Worm (Caenorhabditis elegans) whole organism, L4 larva: ENCODE results near the gene F48E8.3.
A peak's percentile ranks its signal among the peaks of the same experiment; 100 is the strongest.

Source experiments
- F26F4.8 ChIP-seq: fragments of 200-800 bp; sonication (Bioruptor generic); conservative IDR thresholded peaks from 2 replicates; pipeline ENCODE4 v1.3.6; 2022; ENCODE audit warnings: missing genetic modification characterization, missing compliant biosample characterization
- F49E8.2 ChIP-seq: sonication (generic microtip); optimal IDR thresholded peaks from 2 replicates; lab custom pipeline; 2016; ENCODE audit warnings: missing compliant biosample characterization, mild to moderate bottlenecking, missing genetic modification characterization, borderline replicate concordance
- R02D3.7 ChIP-seq: fragments of 150-350 bp; sonication (generic microtip); optimal IDR thresholded peaks from 3 replicates; lab custom pipeline; 2014; ENCODE audit warnings: missing biosample characterization, missing genetic modification characterization
- T26A8.4 ChIP-seq: fragments of 200-800 bp; sonication (Bioruptor generic); IDR thresholded peaks from 2 replicates; pipeline ENCODE4 v1.3.6; 2022; ENCODE audit warnings: missing genetic modification characterization, missing compliant biosample characterization
- Y48G9A.11 ChIP-seq: fragments of 200-800 bp; sonication (Bioruptor generic); IDR thresholded peaks from 2 replicates; pipeline ENCODE4 v1.3.6; 2022; ENCODE audit warnings: missing genetic modification reagents, missing genetic modification characterization, missing compliant biosample characterization
- Y5F2A.4 ChIP-seq: fragments of 200-800 bp; sonication (Bioruptor generic); optimal IDR thresholded peaks from 2 replicates; lab custom pipeline; 2018; ENCODE audit warnings: mild to moderate bottlenecking, missing genetic modification characterization, missing compliant biosample characterization
- ZK337.2 ChIP-seq: fragments of 200-800 bp; sonication (Bioruptor generic); IDR thresholded peaks from 2 replicates; pipeline ENCODE4 v1.3.6; 2022; ENCODE audit warnings: missing genetic modification reagents, missing genetic modification characterization, missing compliant biosample characterization
- aly-2 ChIP-seq: sonication (generic microtip); optimal IDR thresholded peaks from 2 replicates; lab custom pipeline; 2018; ENCODE audit warnings: missing biosample characterization, missing genetic modification characterization
- attf-4 ChIP-seq: sonication (generic microtip); optimal IDR thresholded peaks from 3 replicates; lab custom pipeline; 2017; ENCODE audit warnings: missing biosample characterization, missing genetic modification characterization
- ceh-20 ChIP-seq: fragments of 200-800 bp; sonication (Bioruptor generic); IDR thresholded peaks from 2 replicates; pipeline ENCODE4 v1.3.6; 2022; ENCODE audit warnings: missing genetic modification reagents, missing genetic modification characterization, missing compliant biosample characterization
- ceh-28 ChIP-seq: fragments of 150-350 bp; optimal IDR thresholded peaks from 2 replicates; lab custom pipeline; 2014; ENCODE audit warnings: missing biosample characterization, missing genetic modification reagents, missing genetic modification characterization
- ceh-82 ChIP-seq: sonication (generic microtip); optimal IDR thresholded peaks from 2 replicates; lab custom pipeline; 2017; ENCODE audit warnings: missing biosample characterization, missing genetic modification characterization
- ces-1 ChIP-seq: fragments of 150-350 bp; sonication (generic microtip); optimal IDR thresholded peaks from 4 replicates; lab custom pipeline; 2014; ENCODE audit warnings: missing biosample characterization, missing genetic modification reagents, missing genetic modification characterization
- ctbp-1 ChIP-seq: fragments of 200-800 bp; sonication (Bioruptor generic); IDR thresholded peaks from 2 replicates; pipeline ENCODE4 v1.3.6; 2022; ENCODE audit warnings: missing genetic modification reagents, missing genetic modification characterization, missing compliant biosample characterization
- daf-19 ChIP-seq: fragments of 200-800 bp; sonication (Bioruptor generic); conservative IDR thresholded peaks from 2 replicates; pipeline ENCODE4 v1.3.6; 2022; ENCODE audit warnings: missing genetic modification characterization, missing compliant biosample characterization
- daf-8 ChIP-seq: fragments of 200-800 bp; sonication (Bioruptor generic); IDR thresholded peaks from 2 replicates; pipeline ENCODE4 v1.3.6; 2022; ENCODE audit warnings: missing genetic modification characterization, missing compliant biosample characterization
- dmd-8 ChIP-seq: fragments of 200-800 bp; sonication (Bioruptor generic); IDR thresholded peaks from 2 replicates; pipeline ENCODE4 v1.3.6; 2022; ENCODE audit warnings: missing genetic modification characterization, missing compliant biosample characterization
- dpl-1 ChIP-seq: fragments of 150-350 bp; optimal IDR thresholded peaks from 2 replicates; lab custom pipeline; 2014; ENCODE audit warnings: missing biosample characterization, missing genetic modification reagents, missing genetic modification characterization
- dve-1 ChIP-seq: sonication (generic microtip); optimal IDR thresholded peaks from 2 replicates; lab custom pipeline; 2017; ENCODE audit warnings: antibody characterized with exemption, mild to moderate bottlenecking, missing genetic modification characterization, missing compliant biosample characterization; ENCODE audit not compliant: insufficient read depth
- egl-27 ChIP-seq: sonication (generic microtip); optimal IDR thresholded peaks from 3 replicates; lab custom pipeline; 2017; ENCODE audit warnings: missing biosample characterization, missing genetic modification reagents, missing genetic modification characterization
- fkh-10 ChIP-seq: fragments of 150-350 bp; optimal IDR thresholded peaks from 2 replicates; lab custom pipeline; 2014; ENCODE audit warnings: missing biosample characterization, missing genetic modification reagents, missing genetic modification characterization
- hmg-1.1 ChIP-seq: fragments of 200-800 bp; sonication (Bioruptor generic); IDR thresholded peaks from 2 replicates; pipeline ENCODE4 v1.3.6; 2022; ENCODE audit warnings: missing genetic modification reagents, missing genetic modification characterization, missing compliant biosample characterization
- jun-1 ChIP-seq: fragments of 150-350 bp; optimal IDR thresholded peaks from 2 replicates; lab custom pipeline; 2014; ENCODE audit warnings: missing biosample characterization, missing genetic modification reagents, missing genetic modification characterization
- lin-29 ChIP-seq: fragments of 200-800 bp; sonication (Bioruptor generic); IDR thresholded peaks from 2 replicates; pipeline ENCODE4 v1.3.6; 2022; ENCODE audit warnings: missing genetic modification reagents, missing genetic modification characterization, missing compliant biosample characterization
- lin-38 ChIP-seq: fragments of 200-800 bp; sonication (Bioruptor generic); IDR thresholded peaks from 2 replicates; pipeline ENCODE4 v1.3.6; 2022; ENCODE audit warnings: missing genetic modification reagents, missing genetic modification characterization, missing compliant biosample characterization
- madf-5 ChIP-seq, 2 experiments: fragments of 200-800 bp; sonication (Bioruptor generic); IDR thresholded peaks; 2 replicates each; pipeline ENCODE4 v1.3.6; 2022; ENCODE audit warnings: missing compliant biosample characterization in 2 of 2, missing genetic modification characterization in 2 of 2
- madf-9 ChIP-seq: fragments of 200-800 bp; sonication (Bioruptor generic); conservative IDR thresholded peaks from 2 replicates; pipeline ENCODE4 v1.3.6; 2022; ENCODE audit warnings: missing genetic modification reagents, missing genetic modification characterization, missing compliant biosample characterization
- mdl-1 ChIP-seq, 2 experiments: fragments of 150-350 bp in 1 of 2; sonication (generic microtip) in 1 of 2; optimal IDR thresholded peaks; 2 replicates each; lab custom pipeline; 2014 to 2017; ENCODE audit warnings: missing biosample characterization in 2 of 2, missing genetic modification characterization in 2 of 2
- mdt-29 ChIP-seq: fragments of 200-800 bp; sonication (Bioruptor generic); IDR thresholded peaks from 2 replicates; pipeline ENCODE4 v1.3.6; 2022; ENCODE audit warnings: missing genetic modification reagents, missing genetic modification characterization, missing compliant biosample characterization
- mep-1 ChIP-seq: fragments of 150-350 bp; sonication (generic microtip); optimal IDR thresholded peaks from 3 replicates; lab custom pipeline; 2014; ENCODE audit warnings: missing biosample characterization, missing genetic modification characterization
- mes-2 ChIP-seq: sonication (generic microtip); optimal IDR thresholded peaks from 2 replicates; lab custom pipeline; 2016; ENCODE audit warnings: missing genotype, mild to moderate bottlenecking, missing genetic modification characterization, missing compliant biosample characterization; ENCODE audit not compliant: poor library complexity, severe bottlenecking
- mxl-3 ChIP-seq: fragments of 200-800 bp; sonication (Bioruptor generic); optimal IDR thresholded peaks from 2 replicates; lab custom pipeline; 2018; ENCODE audit warnings: mild to moderate bottlenecking, missing genetic modification characterization, missing compliant biosample characterization
- nhr-11 ChIP-seq: fragments of 150-350 bp; optimal IDR thresholded peaks from 2 replicates; lab custom pipeline; 2014; ENCODE audit warnings: missing biosample characterization, missing genetic modification characterization
- nhr-42 ChIP-seq: fragments of 200-800 bp; sonication (Bioruptor generic); IDR thresholded peaks from 2 replicates; pipeline ENCODE4 v1.3.6; 2022; ENCODE audit warnings: missing genetic modification characterization, missing compliant biosample characterization
- pha-4 ChIP-seq, 2 experiments: fragments of 150-350 bp in 1 of 2; fragments of 200-800 bp in 1 of 2; sonication (Bioruptor generic) in 1 of 2; IDR thresholded peaks in 1 of 2; optimal IDR thresholded peaks in 1 of 2; 2 replicates each; pipeline versions ENCODE4 v1.3.6 to Lab custom; 2014 to 2022; ENCODE audit warnings: missing genetic modification characterization in 2 of 2, missing genetic modification reagents in 2 of 2, missing biosample characterization in 1 of 2, missing compliant biosample characterization in 1 of 2
- php-3 ChIP-seq: fragments of 200-800 bp; sonication (Bioruptor generic); IDR thresholded peaks from 2 replicates; pipeline ENCODE4 v1.3.6; 2022; ENCODE audit warnings: missing genetic modification reagents, missing genetic modification characterization, missing compliant biosample characterization
- set-16 ChIP-seq: fragments of 200-800 bp; sonication (Bioruptor generic); IDR thresholded peaks from 2 replicates; pipeline ENCODE4 v1.3.6; 2022; ENCODE audit warnings: missing genetic modification reagents, missing genetic modification characterization, missing compliant biosample characterization
- skn-1 ChIP-seq: fragments of 150-350 bp; optimal IDR thresholded peaks from 2 replicates; lab custom pipeline; 2014; ENCODE audit warnings: missing biosample characterization, missing genetic modification characterization
- spr-1 ChIP-seq: sonication (generic microtip); optimal IDR thresholded peaks from 2 replicates; lab custom pipeline; 2016; ENCODE audit warnings: mild to moderate bottlenecking, missing genetic modification characterization, missing compliant biosample characterization
- tag-97 ChIP-seq: fragments of 200-800 bp; sonication (Bioruptor generic); IDR thresholded peaks from 2 replicates; pipeline ENCODE4 v1.3.6; 2022; ENCODE audit warnings: missing genetic modification characterization, missing compliant biosample characterization
- tra-1 ChIP-seq: fragments of 200-800 bp; sonication (Bioruptor generic); IDR thresholded peaks from 2 replicates; pipeline ENCODE4 v1.3.6; 2022; ENCODE audit warnings: missing genetic modification reagents, missing genetic modification characterization, missing compliant biosample characterization
- vab-7 ChIP-seq: fragments of 200-800 bp; sonication (Bioruptor generic); IDR thresholded peaks from 2 replicates; pipeline ENCODE4 v1.3.6; 2022; ENCODE audit warnings: missing genetic modification reagents, missing genetic modification characterization, missing compliant biosample characterization
- zag-1 ChIP-seq: fragments of 150-350 bp; optimal IDR thresholded peaks from 2 replicates; lab custom pipeline; 2014; ENCODE audit warnings: missing biosample characterization, missing genetic modification characterization
- zfp-3 ChIP-seq: fragments of 200-800 bp; sonication (Bioruptor generic); conservative IDR thresholded peaks from 2 replicates; pipeline ENCODE4 v1.3.6; 2022; ENCODE audit warnings: missing genetic modification reagents, missing genetic modification characterization, missing compliant biosample characterization
- zip-2 ChIP-seq: fragments of 150-350 bp; optimal IDR thresholded peaks from 2 replicates; lab custom pipeline; 2014; ENCODE audit warnings: missing biosample characterization, missing genetic modification characterization
- ztf-7 ChIP-seq: fragments of 150-350 bp; optimal IDR thresholded peaks from 2 replicates; lab custom pipeline; 2014; ENCODE audit warnings: missing biosample characterization, missing genetic modification characterization

Gene F48E8.3

DNA sequence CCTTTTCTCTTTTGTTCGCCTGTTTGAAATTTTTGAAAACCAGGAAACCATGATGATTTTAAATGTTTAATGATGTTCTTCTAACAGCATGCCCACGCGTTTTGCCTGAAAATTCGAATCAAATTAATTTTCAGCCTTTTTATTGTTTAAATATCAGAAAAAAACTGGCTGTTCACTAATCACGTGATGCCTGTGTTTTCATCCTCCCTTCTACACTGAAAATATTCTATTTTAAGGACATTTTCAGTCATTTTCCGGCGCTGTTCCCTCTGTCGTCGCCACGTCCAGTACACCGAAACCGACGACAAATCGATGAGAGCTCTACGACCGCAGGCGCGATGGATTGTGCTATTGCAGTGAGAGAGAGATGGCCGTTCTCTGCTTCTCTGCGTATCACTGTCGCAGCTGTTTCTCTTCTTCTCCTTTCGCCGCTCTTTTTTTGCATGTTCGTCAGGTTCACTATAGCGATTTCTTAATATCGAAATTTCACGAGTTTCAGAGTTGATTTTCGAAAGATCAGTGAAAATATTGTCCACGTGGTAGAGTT is 11.3 kb upstream of the F48E8.3 start, which contains the start of gene F48E8.8 (continued):
- no peak for TF ChIP-seq zfp-3 (GFP tag; lab: Robert Waterston, UW)
- no peak for TF ChIP-seq skn-1 (tag; lab: Kevin White, UChicago)
- no peak for TF ChIP-seq nhr-42 (GFP tag; lab: Robert Waterston, UW)
- no peak for TF ChIP-seq zip-2 (tag; lab: Kevin White, UChicago)
- no peak for TF ChIP-seq F26F4.8 (GFP tag; lab: Robert Waterston, UW)
- no peak for TF ChIP-seq R02D3.7
- peak; percentile 73 for TF ChIP-seq lin-38 (GFP tag; lab: Robert Waterston, UW)
- TF ChIP-seq ceh-20 (GFP tag; lab: Robert Waterston, UW) = no peak
- TF ChIP-seq Y48G9A.11 (GFP tag; lab: Robert Waterston, UW) = no peak
- no peak for TF ChIP-seq T26A8.4 (GFP tag; lab: Robert Waterston, UW)
- TF ChIP-seq daf-19 (GFP tag; lab: Robert Waterston, UW) = no peak
- no peak for TF ChIP-seq zag-1 (tag; lab: Kevin White, UChicago)
- TF ChIP-seq mxl-3 (GFP tag; lab: Kevin White, UChicago) = peak; percentile 9
- no peak for TF ChIP-seq madf-5 (GFP tag; IDR thresholded peaks at IDR 0.05; lab: Robert Waterston, UW)
- no peak for TF ChIP-seq ctbp-1
- TF ChIP-seq nhr-11 (tag; lab: Kevin White, UChicago) = peak; percentile 12
- peak; percentile 73 for TF ChIP-seq mes-2 (tag; lab: Kevin White, UChicago)
- TF ChIP-seq pha-4 (GFP tag; IDR thresholded peaks at IDR 0.05; lab: Robert Waterston, UW) = no peak
- TF ChIP-seq pha-4 (tag; optimal IDR thresholded peaks at IDR 0.05; lab: Kevin White, UChicago) = no peak
- TF ChIP-seq ztf-7 = no peak
- TF ChIP-seq fkh-10 (GFP tag; lab: Kevin White, UChicago) = no peak
- no peak for TF ChIP-seq dmd-8 (GFP tag; lab: Robert Waterston, UW)
- no peak for TF ChIP-seq ZK337.2 (GFP tag; lab: Robert Waterston, UW)
- TF ChIP-seq dpl-1 (GFP tag; lab: Kevin White, UChicago) = peak; percentile 54
- peak; percentile 34 for TF ChIP-seq mep-1 (tag; lab: Kevin White, UChicago)
- no peak for TF ChIP-seq egl-27 (tag; lab: Kevin White, UChicago)
- no peak for TF ChIP-seq spr-1 (tag; lab: Kevin White, UChicago)
- no peak for TF ChIP-seq ceh-28 (tag; lab: Kevin White, UChicago)
- no peak for TF ChIP-seq mdt-29 (GFP tag; lab: Robert Waterston, UW)
- no peak for TF ChIP-seq tra-1
- no peak for TF ChIP-seq jun-1 (tag; lab: Kevin White, UChicago)
- TF ChIP-seq madf-9 (GFP tag; lab: Robert Waterston, UW) = no peak
- TF ChIP-seq set-16 (GFP tag; lab: Robert Waterston, UW) = peak; percentile 44; the same call in 1 of the 2 replicates
- TF ChIP-seq mdl-1 (tag; optimal IDR thresholded peaks at IDR 0.05; lab: Kevin White, UChicago) = peak in 1 of 2 experiments; percentile 36
- TF ChIP-seq php-3 (GFP tag; lab: Robert Waterston, UW) = no peak
- no peak for TF ChIP-seq attf-4 (tag; lab: Kevin White, UChicago)
- no peak for TF ChIP-seq tag-97 (GFP tag; lab: Robert Waterston, UW)

DNA sequence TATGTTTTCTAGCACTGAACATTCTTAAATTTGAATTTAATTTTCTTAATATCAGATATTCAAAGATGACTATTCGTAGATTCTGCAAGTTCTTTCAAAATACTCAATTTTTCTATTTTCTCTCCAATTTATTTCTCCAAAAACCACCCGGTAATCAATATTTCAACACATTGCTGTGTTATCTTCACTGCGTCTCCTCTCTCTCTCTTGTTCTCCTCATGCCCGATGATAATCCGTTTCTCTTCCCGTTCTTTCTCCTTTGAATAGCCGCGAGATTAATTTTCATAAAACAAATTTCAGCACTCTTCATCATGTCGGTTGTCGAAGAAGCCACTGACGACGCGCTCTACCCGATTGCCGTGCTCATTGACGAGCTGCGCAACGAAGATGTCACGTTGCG is 10.7 kb upstream of the F48E8.3 start, which contains the start of gene paa-1:
Gene paa-1, plus strand, starts transcription at position 301 of the 400 bp plus-strand sequence.
- TF ChIP-seq dve-1 (no peak), lin-29 (GFP tag; lab: Robert Waterston, UW) (no peak), daf-8 (no peak), ceh-82 (tag; lab: Kevin White, UChicago) (no peak), aly-2 (no peak), vab-7 (GFP tag; lab: Robert Waterston, UW) (no peak), hmg-1.1 (no peak), F49E8.2 (tag; lab: Kevin White, UChicago) (no peak), madf-5 (GFP tag; IDR thresholded peaks at IDR 0.05; lab: Robert Waterston, UW) (no peak), ces-1 (no peak), Y5F2A.4 (GFP tag; lab: Kevin White, UChicago) (no peak)
